Worm (Caenorhabditis elegans): ENCODE results near the gene rmd-3.

ce11 chrII:11361751-11362150 lies 22.3 kb upstream of the rmd-3 start:
- no peak for TF ChIP-seq cog-1 (tag; optimal IDR thresholded peaks at IDR 0.05)
- TF ChIP-seq tab-1 (GFP tag; IDR thresholded peaks at IDR 0.05) = no peak
- TF ChIP-seq ref-1 (GFP tag; conservative IDR thresholded peaks at IDR 0.05) = no peak
- TF ChIP-seq flt-1 (GFP tag; IDR thresholded peaks at IDR 0.05) = no peak
- no peak for TF ChIP-seq med-1 (GFP tag; optimal IDR thresholded peaks at IDR 0.05; ENCODE audit: insufficient read depth)
- no peak for TF ChIP-seq T22C8.4 (GFP tag; IDR thresholded peaks at IDR 0.05)
- TF ChIP-seq ztf-23 (GFP tag; IDR thresholded peaks at IDR 0.05) = no peak

All from whole organism, midembryonic.